Fruit fly (Drosophila melanogaster) whole organism, prepupa: ENCODE measurements around the gene slmb.

ENCODE experiments used
- CG10631 ChIP-seq: fragments of 200-800 bp; sonication (Bioruptor generic); optimal IDR thresholded peaks from 2 replicates; lab custom pipeline; 2016; ENCODE audit warnings: missing biosample characterization, missing genetic modification characterization
- CG15336 ChIP-seq: fragments of 200-800 bp; sonication (Bioruptor generic); IDR thresholded peaks from 2 replicates; pipeline ENCODE4 v1.3.6; 2022; ENCODE audit warnings: missing biosample characterization, missing genetic modification characterization
- CG6163 ChIP-seq: fragments of 200-800 bp; sonication (Bioruptor generic); IDR thresholded peaks from 3 replicates; pipeline ENCODE4 v1.3.6; 2022; ENCODE audit warnings: missing biosample characterization, missing genetic modification characterization
- CG6792 ChIP-seq: fragments of 200-800 bp; sonication (Bioruptor generic); optimal IDR thresholded peaks from 3 replicates; lab custom pipeline; 2016; ENCODE audit warnings: missing biosample characterization, missing genetic modification characterization
- CG6808 ChIP-seq: fragments of 200-800 bp; sonication (Bioruptor generic); optimal IDR thresholded peaks from 3 replicates; lab custom pipeline; 2017; ENCODE audit warnings: missing biosample characterization, missing genetic modification characterization, mild to moderate bottlenecking, moderate library complexity, missing genetic modification reagents
- Eip78C ChIP-seq: fragments of 200-800 bp; sonication (Bioruptor generic); peaks from one replicate; lab custom pipeline; 2016; ENCODE audit warnings: missing biosample characterization, missing genetic modification characterization
- Eip93F ChIP-seq: fragments of 200-800 bp; sonication (Bioruptor generic); optimal IDR thresholded peaks from 2 replicates; lab custom pipeline; 2016; ENCODE audit warnings: missing biosample characterization, mild to moderate bottlenecking, missing genetic modification characterization
- Hr4 ChIP-seq: fragments of 200-800 bp; sonication (Bioruptor generic); optimal IDR thresholded peaks from 3 replicates; lab custom pipeline; 2016; ENCODE audit warnings: missing biosample characterization, missing genetic modification characterization
- acj6 ChIP-seq: fragments of 200-800 bp; sonication (Bioruptor generic); optimal IDR thresholded peaks from 3 replicates; lab custom pipeline; 2016; ENCODE audit warnings: missing biosample characterization, missing genetic modification characterization

slmb gene

DNA sequence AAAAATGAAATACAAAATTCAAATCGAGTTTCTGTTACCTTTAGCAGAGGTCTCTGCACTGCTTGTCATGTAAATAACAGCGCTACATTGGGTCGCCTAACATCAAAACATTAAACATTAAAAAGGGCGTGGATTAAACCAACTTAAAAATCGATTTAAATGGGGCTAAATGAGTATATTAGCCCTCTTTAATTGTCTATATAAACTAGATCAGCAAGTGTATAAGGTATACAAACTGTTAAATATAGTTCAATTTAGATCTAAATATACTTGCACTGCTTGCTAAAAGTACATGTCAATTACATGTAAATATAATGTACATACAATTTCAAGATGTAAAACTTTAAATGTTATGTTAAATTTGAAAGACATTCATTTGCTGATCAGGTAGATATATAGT is 57.5 kb downstream of the slmb start:
- no peak for TF ChIP-seq CG10631
- TF ChIP-seq acj6 (GFP tag; lab: Kevin White, UChicago): no peak
- TF ChIP-seq CG6808 (GFP tag; lab: Kevin White, UChicago): no peak
- no peak for TF ChIP-seq CG6792 (GFP tag; lab: Kevin White, UChicago)
- TF ChIP-seq CG15336 (GFP tag; lab: Robert Waterston, UW): no peak
- no peak for TF ChIP-seq Hr4 (GFP tag; lab: Kevin White, UChicago)
- TF ChIP-seq Eip78C (GFP tag; lab: Kevin White, UChicago): no peak
- TF ChIP-seq CG6163 (GFP tag; lab: Robert Waterston, UW): no peak
- TF ChIP-seq Eip93F (GFP tag; lab: Kevin White, UChicago): no peak
